Fruit fly (Drosophila melanogaster): ENCODE data around the gene X11Lbeta.

X11Lbeta gene

DNA sequence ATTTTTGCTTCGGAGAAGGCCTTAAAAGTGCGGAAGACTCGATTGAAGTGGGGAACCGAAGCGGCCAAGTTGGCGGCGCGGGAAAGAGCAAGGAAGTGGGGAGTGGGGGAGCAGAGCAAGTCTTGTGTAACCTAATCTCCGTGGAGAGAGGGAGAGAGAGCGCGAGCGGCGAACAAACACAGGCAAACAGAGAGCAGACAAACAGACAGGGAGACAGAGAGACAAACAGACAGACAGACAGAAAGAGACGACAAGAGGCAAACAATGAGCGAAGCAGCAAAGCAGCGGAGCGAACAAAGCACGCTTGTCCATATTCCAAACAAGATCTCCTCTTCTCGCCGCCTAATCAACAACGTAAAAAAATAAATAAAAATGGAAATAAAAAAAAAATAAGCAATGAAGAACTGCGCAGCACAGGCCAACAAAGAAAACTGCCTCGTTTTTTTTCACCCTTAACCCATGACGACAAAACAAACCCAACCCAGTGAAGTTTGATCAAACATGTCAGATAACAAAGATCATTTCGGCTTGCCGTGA is 111.4 kb downstream of the X11Lbeta start (continued):
- TF ChIP-seq gcm2 (GFP tag; optimal IDR thresholded peaks at IDR 0.05): no peak
- no peak for TF ChIP-seq CG12236 (GFP tag; optimal IDR thresholded peaks at IDR 0.05)
- TF ChIP-seq ranshi (GFP tag; IDR thresholded peaks at IDR 0.05): no peak
- TF ChIP-seq sima (GFP tag; optimal IDR thresholded peaks at IDR 0.05): no peak
- no peak for TF ChIP-seq tna (GFP tag; IDR thresholded peaks at IDR 0.05; ENCODE audit: partially characterized antibody)
- TF ChIP-seq stwl (tag; optimal IDR thresholded peaks at IDR 0.05): no peak
- TF ChIP-seq Blimp-1 (GFP tag; optimal IDR thresholded peaks at IDR 0.05): no peak
- no peak for TF ChIP-seq pho (GFP tag; optimal IDR thresholded peaks at IDR 0.05)
- no peak for TF ChIP-seq esg (GFP tag; conservative IDR thresholded peaks at IDR 0.05)
- no peak for TF ChIP-seq CG18619 (GFP tag; optimal IDR thresholded peaks at IDR 0.05)
- no peak for TF ChIP-seq run (tag; optimal IDR thresholded peaks at IDR 0.05)
- no peak for TF ChIP-seq Dad (GFP tag; optimal IDR thresholded peaks at IDR 0.05)
- TF ChIP-seq tap (tag; optimal IDR thresholded peaks at IDR 0.05): no peak
- no peak for TF ChIP-seq CG1647 (GFP tag; optimal IDR thresholded peaks at IDR 0.05)
- no peak for TF ChIP-seq maf-S (GFP tag; optimal IDR thresholded peaks at IDR 0.05)
- no peak for TF ChIP-seq HmgD (GFP tag; optimal IDR thresholded peaks at IDR 0.05)
- no peak for TF ChIP-seq TFAM (GFP tag; optimal IDR thresholded peaks at IDR 0.05)
- no peak for TF ChIP-seq CG11398 (GFP tag; optimal IDR thresholded peaks at IDR 0.05)
- no peak for TF ChIP-seq fd96Cb (tag; optimal IDR thresholded peaks at IDR 0.05)
- no peak for TF ChIP-seq CG6683 (GFP tag; optimal IDR thresholded peaks at IDR 0.05)
- TF ChIP-seq Atf6 (GFP tag; IDR thresholded peaks at IDR 0.05): no peak
- no peak for TF ChIP-seq Antp (GFP tag; optimal IDR thresholded peaks at IDR 0.05)
- TF ChIP-seq Fer3 (tag; optimal IDR thresholded peaks at IDR 0.05): no peak
- TF ChIP-seq CG3163 (GFP tag; optimal IDR thresholded peaks at IDR 0.05): no peak
- no peak for TF ChIP-seq cas (GFP tag; IDR thresholded peaks at IDR 0.05)
- no peak for TF ChIP-seq CG10267 (tag; optimal IDR thresholded peaks at IDR 0.05)
- TF ChIP-seq grau (tag; optimal IDR thresholded peaks at IDR 0.05): no peak
- no peak for TF ChIP-seq odd (GFP tag; optimal IDR thresholded peaks at IDR 0.05)
- TF ChIP-seq CG3847 (GFP tag; IDR thresholded peaks at IDR 0.05): no peak
- no peak for TF ChIP-seq Neu2 (GFP tag; optimal IDR thresholded peaks at IDR 0.05; ENCODE audit: borderline replicate concordance)
- no peak for TF ChIP-seq ash1 (GFP tag; optimal IDR thresholded peaks at IDR 0.05)
- peak; percentile 49 for TF ChIP-seq oc (tag; optimal IDR thresholded peaks at IDR 0.05)
- 0 out of 2 replicates have a peak, but pooled peaks have one; percentile 34 for TF ChIP-seq sim (GFP tag; IDR thresholded peaks at IDR 0.05)
- TF ChIP-seq Abd-B (GFP tag; optimal IDR thresholded peaks at IDR 0.05): peak; percentile 36
- peak; percentile 13 for TF ChIP-seq CG8924 (tag; optimal IDR thresholded peaks at IDR 0.05)
- TF ChIP-seq CG12071 (GFP tag; optimal IDR thresholded peaks at IDR 0.05): no peak
- no peak for TF ChIP-seq Oaz (GFP tag; IDR thresholded peaks at IDR 0.05)
- TF ChIP-seq Usf (GFP tag; optimal IDR thresholded peaks at IDR 0.05): no peak
- TF ChIP-seq Sox102F (GFP tag; optimal IDR thresholded peaks at IDR 0.05): no peak
- no peak for TF ChIP-seq Ada2b (GFP tag; IDR thresholded peaks at IDR 0.05)
- TF ChIP-seq usp (GFP tag; optimal IDR thresholded peaks at IDR 0.05): no peak
- TF ChIP-seq gfzf (GFP tag; optimal IDR thresholded peaks at IDR 0.05): no peak
- peak; percentile 23; the same call in 2 of the 3 replicates for TF ChIP-seq zen2 (GFP tag; IDR thresholded peaks at IDR 0.05; ENCODE audit: partially characterized antibody)
- TF ChIP-seq Med (GFP tag): peak; percentile 85
- no peak for TF ChIP-seq CG12744 (GFP tag; optimal IDR thresholded peaks at IDR 0.05)
- no peak for TF ChIP-seq hkb (optimal IDR thresholded peaks at IDR 0.05)
- no peak for TF ChIP-seq hkb (GFP tag; IDR thresholded peaks at IDR 0.05)
- no peak for TF ChIP-seq CG1024 (GFP tag; IDR thresholded peaks at IDR 0.05)
- no peak for TF ChIP-seq nmo (GFP tag; optimal IDR thresholded peaks at IDR 0.05)
- TF ChIP-seq CG30431 (GFP tag; optimal IDR thresholded peaks at IDR 0.05): no peak
- peak; percentile 80 for TF ChIP-seq CG13624 (GFP tag; optimal IDR thresholded peaks at IDR 0.05)
- TF ChIP-seq ATbp (GFP tag; optimal IDR thresholded peaks at IDR 0.05): peak; percentile 2
